Fruit fly (Drosophila melanogaster): Measurements from ENCODE around the gene Ptpmeg.

- TF ChIP-seq CG8478 (optimal IDR thresholded peaks at IDR 0.05), result peak; percentile 10
- TF ChIP-seq CTCF (optimal IDR thresholded peaks at IDR 0.05), result peak; percentile 19 to 41
These were observed 8.5 kb upstream of the Ptpmeg start, which contains the start of gene fwd for dm6 chr3L:319145-320009.

Measured in S2 (cell line).